Worm (Caenorhabditis elegans): ENCODE results near the gene lips-10.

The lips-10 gene

ce11 chrII:8441519-8441918 is 2.6 kb downstream of the lips-10 start (continued):
- TF ChIP-seq lin-35 (GFP tag; optimal IDR thresholded peaks at IDR 0.05) (peak in 1 of 3 experiments; percentile 56), F52B5.7 (tag; optimal IDR thresholded peaks at IDR 0.05) (peak; percentile 93), rec-8 (tag; optimal IDR thresholded peaks at IDR 0.05) (peak; percentile 80 to 92), rcor-1 (GFP tag; IDR thresholded peaks at IDR 0.05) (peak; percentile 73), lsl-1 (GFP tag; optimal IDR thresholded peaks at IDR 0.05) (peak; percentile 44), dpl-1 (GFP tag; optimal IDR thresholded peaks at IDR 0.05) (no peak), snpc-3.4 (tag; optimal IDR thresholded peaks at IDR 0.05) (peak; percentile 92), madf-6 (GFP tag; IDR thresholded peaks at IDR 0.05) (peak; percentile 73), Y67H2A.10 (GFP tag; conservative IDR thresholded peaks at IDR 0.05) (no peak), unc-130 (GFP tag; optimal IDR thresholded peaks at IDR 0.05) (peak; percentile 26), bed-1 (GFP tag; IDR thresholded peaks at IDR 0.05) (no peak), ztf-3 (GFP tag; optimal IDR thresholded peaks at IDR 0.05) (peak; percentile 6), ztf-6 (GFP tag; IDR thresholded peaks at IDR 0.05) (peak; percentile 65; the same call in 1 of the 2 replicates), mxl-1 (tag; optimal IDR thresholded peaks at IDR 0.05) (peak; percentile 86), hlh-12 (tag; optimal IDR thresholded peaks at IDR 0.05) (peak; percentile 55), let-526 (GFP tag; IDR thresholded peaks at IDR 0.05) (0 out of 2 replicates have a peak, but pooled peaks have one; percentile 43), snpc-1.1 (tag; optimal IDR thresholded peaks at IDR 0.05; ENCODE audit: insufficient read depth) (peak; percentile 52), atf-7 (tag; optimal IDR thresholded peaks at IDR 0.05) (peak; percentile 61), efl-1 (GFP tag; optimal IDR thresholded peaks at IDR 0.05) (no peak), ztf-26 (tag; optimal IDR thresholded peaks at IDR 0.05) (no peak), tbp1 (GFP tag; optimal IDR thresholded peaks at IDR 0.05) (peak; percentile 94), somi-1 (GFP tag; optimal IDR thresholded peaks at IDR 0.05) (peak; percentile 46), snpc-4 (GFP tag; optimal IDR thresholded peaks at IDR 0.05) (peak; percentile 59), snpc-4 (tag; optimal IDR thresholded peaks at IDR 0.05) (peak in 2 of 4 experiments; percentile 26 to 60), madf-8 (GFP tag; conservative IDR thresholded peaks at IDR 0.05) (no peak; the same call in 1 of the 2 replicates), F57C9.4 (tag; optimal IDR thresholded peaks at IDR 0.05) (peak; percentile 75), ztf-22 (GFP tag; optimal IDR thresholded peaks at IDR 0.05) (peak; percentile 45), cebp-1 (GFP tag; IDR thresholded peaks at IDR 0.05) (no peak), cebp-1 (tag; optimal IDR thresholded peaks at IDR 0.05) (no peak), ztf-28 (GFP tag; IDR thresholded peaks at IDR 0.05) (0 out of 2 replicates have a peak, but pooled peaks have one; percentile 25), ztf-18 (tag; optimal IDR thresholded peaks at IDR 0.05) (peak; percentile 76), madf-10 (tag; optimal IDR thresholded peaks at IDR 0.05) (peak; percentile 27), repo-1 (tag; optimal IDR thresholded peaks at IDR 0.05) (peak; percentile 84), F23B12.7 (tag; optimal IDR thresholded peaks at IDR 0.05; ENCODE audit: insufficient read depth) (no peak), Y56A3A.18 (GFP tag; IDR thresholded peaks at IDR 0.05) (peak; percentile 59; the same call in 1 of the 2 replicates), akir-1 (GFP tag; optimal IDR thresholded peaks at IDR 0.05) (no peak), tbx-9 (tag; optimal IDR thresholded peaks at IDR 0.05; ENCODE audit: borderline replicate concordance) (peak; percentile 95), mel-28 (tag; optimal IDR thresholded peaks at IDR 0.05; ENCODE audit: borderline replicate concordance) (no peak), ceh-40 (GFP tag; IDR thresholded peaks at IDR 0.05) (peak; percentile 76), gei-17 (GFP tag; optimal IDR thresholded peaks at IDR 0.05) (no peak), T26A5.8 (tag; optimal IDR thresholded peaks at IDR 0.05) (peak; percentile 97), athp-1 (tag; optimal IDR thresholded peaks at IDR 0.05) (peak; percentile 90), attf-5 (GFP tag; optimal IDR thresholded peaks at IDR 0.05) (peak; percentile 65), Y95B8A.8 (GFP tag; IDR thresholded peaks at IDR 0.05) (no peak), ceh-100 (GFP tag; IDR thresholded peaks at IDR 0.05) (0 out of 2 replicates have a peak, but pooled peaks have one; percentile 41), nfyb-1 (GFP tag; IDR thresholded peaks at IDR 0.05) (peak; percentile 61), F37B4.10 (GFP tag; IDR thresholded peaks at IDR 0.05) (0 out of 2 replicates have a peak, but pooled peaks have one; percentile 75), unc-62 (GFP tag; optimal IDR thresholded peaks at IDR 0.05) (no peak)
